Worm (Caenorhabditis elegans) whole organism, late embryonic: ENCODE results near the gene Y38E10A.24.

ENCODE experiments used
- C38D4.7 ChIP-seq: fragments of 200-800 bp; sonication (Bioruptor generic); optimal IDR thresholded peaks from 2 replicates; lab custom pipeline; 2018; ENCODE audit warnings: mild to moderate bottlenecking, missing genetic modification characterization, moderate library complexity, missing compliant biosample characterization
- T23F11.4 ChIP-seq: fragments of 200-800 bp; sonication (Bioruptor generic); optimal IDR thresholded peaks from 2 replicates; lab custom pipeline; 2018; ENCODE audit warnings: mild to moderate bottlenecking, missing genetic modification characterization, missing compliant biosample characterization
- ceh-34 ChIP-seq: sonication (generic microtip); optimal IDR thresholded peaks from 2 replicates; lab custom pipeline; 2016; ENCODE audit warnings: mild to moderate bottlenecking, missing genetic modification characterization, missing compliant biosample characterization
- che-1 ChIP-seq: sonication (generic microtip); optimal IDR thresholded peaks from 2 replicates; lab custom pipeline; 2016; ENCODE audit warnings: mild to moderate bottlenecking, missing genetic modification characterization, missing compliant biosample characterization
- eyg-1 ChIP-seq: sonication (generic microtip); optimal IDR thresholded peaks from 2 replicates; lab custom pipeline; 2016; ENCODE audit warnings: missing genotype, missing genetic modification characterization, missing compliant biosample characterization
- hlh-15 ChIP-seq: sonication (generic microtip); optimal IDR thresholded peaks from 2 replicates; lab custom pipeline; 2016; ENCODE audit warnings: missing genetic modification characterization, missing compliant biosample characterization
- hlh-6 ChIP-seq: sonication (generic microtip); optimal IDR thresholded peaks from 2 replicates; lab custom pipeline; 2016; ENCODE audit warnings: missing genotype, missing genetic modification characterization, missing compliant biosample characterization
- nfya-1 ChIP-seq: sonication (generic microtip); optimal IDR thresholded peaks from 2 replicates; lab custom pipeline; 2017; ENCODE audit warnings: missing genetic modification characterization, mild to moderate bottlenecking, missing compliant biosample characterization, antibody characterized with exemption, moderate library complexity
- ttx-3 ChIP-seq: sonication (generic microtip); optimal IDR thresholded peaks from 2 replicates; lab custom pipeline; 2016; ENCODE audit warnings: missing genetic modification reagents, missing genetic modification characterization, missing compliant biosample characterization
- unc-86 ChIP-seq: sonication (generic microtip); optimal IDR thresholded peaks from 2 replicates; lab custom pipeline; 2016; ENCODE audit warnings: missing genetic modification characterization, missing compliant biosample characterization

Y38E10A.24 gene

ce11 chrII:12722049-12722448 is 43.2 kb downstream of the Y38E10A.24 start:
- no peak for TF ChIP-seq C38D4.7 (GFP tag; lab: Kevin White, UChicago)
- peak; percentile 96 for TF ChIP-seq nfya-1
- no peak for TF ChIP-seq ttx-3 (tag; lab: Kevin White, UChicago)
- no peak for TF ChIP-seq che-1 (tag; lab: Kevin White, UChicago)
- TF ChIP-seq, all 69 proteins: peak for 1

ce11 chrII:12722685-12723287 is 44.0 kb downstream of the Y38E10A.24 start:
- TF ChIP-seq eyg-1 (tag; lab: Kevin White, UChicago): no peak
- peak; percentile 90 for TF ChIP-seq nfya-1

ce11 chrII:12726704-12727103 is 47.9 kb downstream of the Y38E10A.24 start:
- no peak for TF ChIP-seq unc-86 (tag; lab: Kevin White, UChicago)

DNA sequence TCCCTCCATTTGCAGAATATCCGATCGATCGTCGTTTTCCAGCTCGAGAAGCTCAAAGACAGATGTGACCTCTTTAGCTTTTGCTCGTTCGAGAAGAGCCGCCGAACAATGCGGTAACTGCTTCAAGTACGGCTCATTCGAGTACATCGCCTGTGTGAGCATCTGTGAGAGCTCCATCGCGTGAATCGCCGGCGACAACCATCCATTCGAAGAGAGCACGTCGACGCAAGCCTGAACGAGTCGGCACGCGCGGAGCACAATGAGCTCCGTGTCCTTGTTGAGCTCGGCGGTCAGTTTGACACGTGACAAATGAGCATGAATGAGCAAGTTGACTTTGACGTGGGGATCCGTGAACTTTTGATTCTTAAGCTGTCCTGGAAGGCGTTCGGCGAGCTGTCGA is 49.0 kb downstream of the Y38E10A.24 start:
- no peak for TF ChIP-seq T23F11.4 (GFP tag; lab: Kevin White, UChicago)
- peak; percentile 83 for TF ChIP-seq hlh-6
- TF ChIP-seq, all 69 proteins: peak for 1

- TF ChIP-seq ceh-34 (tag; lab: Kevin White, UChicago): no peak
- no peak for TF ChIP-seq hlh-15 (tag; lab: Kevin White, UChicago)
Observed at ce11 chrII:12728608-12729007, 49.8 kb downstream of the Y38E10A.24 start.
